Worm (Caenorhabditis elegans): ENCODE measurements around the gene D2023.3.

Gene D2023.3

DNA sequence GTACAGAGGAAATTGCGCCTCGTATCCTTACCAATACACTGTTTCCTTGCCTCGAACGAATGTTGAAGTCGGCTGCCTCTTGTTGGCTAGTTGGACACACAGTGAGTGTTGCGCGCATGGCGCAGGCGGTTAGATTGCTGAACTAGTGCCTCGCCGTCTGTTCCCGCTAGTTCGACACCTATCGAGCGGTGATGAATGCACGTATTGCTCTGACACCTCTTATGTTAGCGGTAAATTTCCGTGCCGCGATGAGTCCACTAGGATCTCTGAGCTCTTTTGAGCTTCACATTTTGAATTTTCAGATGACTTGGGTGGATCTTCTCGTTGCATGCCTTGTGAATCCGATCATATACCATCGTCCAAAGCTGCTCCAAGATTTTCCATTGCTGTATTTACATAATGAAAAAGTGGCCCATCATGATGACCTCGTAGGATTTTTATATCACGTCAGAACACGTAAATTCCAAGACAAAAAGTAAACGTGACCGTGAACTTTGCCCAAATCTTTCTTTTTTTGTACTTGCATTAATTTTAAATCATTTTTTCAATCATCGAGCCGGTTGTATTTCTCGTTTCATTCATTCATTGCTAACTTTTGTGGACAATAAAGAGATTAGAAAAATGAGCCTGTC, 28.9 kb downstream of the D2023.3 start, which contains the start of gene F55A11.11 (continued):
- TF ChIP-seq unc-39 (tag; optimal IDR thresholded peaks at IDR 0.05) (no peak), Y5F2A.4 (GFP tag; optimal IDR thresholded peaks at IDR 0.05) (peak; percentile 93), fos-1 (tag; optimal IDR thresholded peaks at IDR 0.05) (no peak), nhr-42 (GFP tag; IDR thresholded peaks at IDR 0.05) (peak; percentile 91), ZK337.2 (GFP tag; IDR thresholded peaks at IDR 0.05) (peak; percentile 91), F37D6.2 (tag; optimal IDR thresholded peaks at IDR 0.05) (peak; percentile 53), daf-12 (tag; optimal IDR thresholded peaks at IDR 0.05) (no peak), D1046.2 (GFP tag; IDR thresholded peaks at IDR 0.05) (peak; percentile 93), hlh-30 (tag; optimal IDR thresholded peaks at IDR 0.05; ENCODE audit: insufficient read depth) (peak; percentile 64), snpc-4 (tag; optimal IDR thresholded peaks at IDR 0.05) (no peak), rbr-2 (tag; optimal IDR thresholded peaks at IDR 0.05) (peak; percentile 84), R02D3.7 (tag; optimal IDR thresholded peaks at IDR 0.05) (peak; percentile 38), ceh-32 (tag; optimal IDR thresholded peaks at IDR 0.05; ENCODE audit: poor library complexity) (peak; percentile 56), lin-38 (GFP tag; IDR thresholded peaks at IDR 0.05) (peak; percentile 87), php-3 (GFP tag; IDR thresholded peaks at IDR 0.05) (peak; percentile 93), nhr-28 (tag; optimal IDR thresholded peaks at IDR 0.05) (peak; percentile 50), mep-1 (tag; optimal IDR thresholded peaks at IDR 0.05) (peak; percentile 83), ctbp-1 (GFP tag; IDR thresholded peaks at IDR 0.05) (peak; percentile 95), egl-27 (tag; optimal IDR thresholded peaks at IDR 0.05) (no peak), dve-1 (tag; optimal IDR thresholded peaks at IDR 0.05; ENCODE audit: insufficient read depth) (peak; percentile 80), pha-4 (GFP tag; IDR thresholded peaks at IDR 0.05) (peak; percentile 97), pha-4 (tag; optimal IDR thresholded peaks at IDR 0.05) (no peak), nhr-6 (tag; optimal IDR thresholded peaks at IDR 0.05) (peak; percentile 22), tag-97 (GFP tag; IDR thresholded peaks at IDR 0.05) (no peak), T26A8.4 (GFP tag; IDR thresholded peaks at IDR 0.05) (peak; percentile 93), mdt-29 (GFP tag; IDR thresholded peaks at IDR 0.05) (peak; percentile 88), lin-1 (GFP tag; IDR thresholded peaks at IDR 0.05) (peak; percentile 95), mxl-3 (GFP tag; optimal IDR thresholded peaks at IDR 0.05) (peak; percentile 87), zag-1 (tag; optimal IDR thresholded peaks at IDR 0.05) (no peak), nhr-10 (tag; optimal IDR thresholded peaks at IDR 0.05) (no peak), spr-3 (GFP tag; optimal IDR thresholded peaks at IDR 0.05) (peak; percentile 79), F49E8.2 (tag; optimal IDR thresholded peaks at IDR 0.05; ENCODE audit: borderline replicate concordance) (peak; percentile 87), mxl-2 (GFP tag; conservative IDR thresholded peaks at IDR 0.05) (peak; percentile 80), nhr-11 (tag; optimal IDR thresholded peaks at IDR 0.05) (peak; percentile 58), ztf-11 (tag; optimal IDR thresholded peaks at IDR 0.05) (no peak), set-16 (GFP tag; IDR thresholded peaks at IDR 0.05) (no peak; the same call in 1 of the 2 replicates), duxl-1 (tag; optimal IDR thresholded peaks at IDR 0.05; ENCODE audit: poor library complexity) (peak; percentile 84), nhr-76 (tag; optimal IDR thresholded peaks at IDR 0.05) (no peak), Y48G9A.11 (GFP tag; IDR thresholded peaks at IDR 0.05) (peak; percentile 91), lim-7 (GFP tag; IDR thresholded peaks at IDR 0.05) (peak; percentile 97), nhr-102 (tag; optimal IDR thresholded peaks at IDR 0.05) (peak; percentile 82), lin-15B (tag; optimal IDR thresholded peaks at IDR 0.05) (no peak), lin-39 (tag; optimal IDR thresholded peaks at IDR 0.05) (no peak), daf-19 (GFP tag; conservative IDR thresholded peaks at IDR 0.05) (peak; percentile 94), F10B5.3 (tag; optimal IDR thresholded peaks at IDR 0.05) (peak; percentile 76), hlh-11 (tag; optimal IDR thresholded peaks at IDR 0.05) (peak; percentile 73), mdl-1 (tag; optimal IDR thresholded peaks at IDR 0.05) (peak; percentile 6 to 33), lin-29 (GFP tag; IDR thresholded peaks at IDR 0.05) (peak; percentile 86), dmd-6 (GFP tag; IDR thresholded peaks at IDR 0.05) (peak; percentile 75), ztf-7 (tag; optimal IDR thresholded peaks at IDR 0.05) (peak; percentile 87), pqm-1 (tag; optimal IDR thresholded peaks at IDR 0.05) (no peak)

All from whole organism, L4 larva.